Worm (Caenorhabditis elegans) whole organism, young adult: ENCODE results near the gene nasp-2.

Experiments used
- F39B2.1 ChIP-seq: fragments of 200-800 bp; sonication (Bioruptor generic); IDR thresholded peaks from 2 replicates; pipeline ENCODE4 v1.3.6; 2022; ENCODE audit warnings: missing genetic modification reagents, missing genetic modification characterization, missing compliant biosample characterization
- akir-1 ChIP-seq: fragments of 200-800 bp; sonication (Bioruptor generic); optimal IDR thresholded peaks from 2 replicates; lab custom pipeline; 2018; ENCODE audit warnings: mild to moderate bottlenecking, missing genetic modification characterization, moderate library complexity, missing compliant biosample characterization
- ama-1 ChIP-seq, 3 experiments: fragments of 150-350 bp in 1 of 3; sonication (generic microtip) in 2 of 3; optimal IDR thresholded peaks; 2 replicates each; lab custom pipeline; 2014 to 2018; ENCODE audit warnings: missing biosample characterization in 2 of 3, missing genetic modification characterization in 2 of 3, missing genetic modification reagents in 2 of 3
- die-1 ChIP-seq: sonication (generic microtip); optimal IDR thresholded peaks from 2 replicates; lab custom pipeline; 2016; ENCODE audit warnings: missing genotype, mild to moderate bottlenecking, missing genetic modification characterization, missing compliant biosample characterization
- hmg-20 ChIP-seq: fragments of 200-800 bp; sonication (Bioruptor generic); IDR thresholded peaks from 2 replicates; pipeline ENCODE4 v1.3.6; 2022; ENCODE audit warnings: missing genetic modification reagents, missing genetic modification characterization, missing compliant biosample characterization
- madf-10 ChIP-seq: sonication (generic microtip); optimal IDR thresholded peaks from 2 replicates; lab custom pipeline; 2016; ENCODE audit warnings: mild to moderate bottlenecking, missing genetic modification characterization, missing compliant biosample characterization
- nfya-2 ChIP-seq: fragments of 200-800 bp; sonication (Bioruptor generic); IDR thresholded peaks from 2 replicates; pipeline ENCODE4 v1.3.6; 2022; ENCODE audit warnings: missing genetic modification reagents, missing genetic modification characterization, missing compliant biosample characterization
- nhr-90 ChIP-seq: sonication (generic microtip); optimal IDR thresholded peaks from 2 replicates; lab custom pipeline; 2016; ENCODE audit warnings: missing genotype, mild to moderate bottlenecking, missing genetic modification characterization, missing compliant biosample characterization
- snpc-1.1 ChIP-seq: sonication (generic microtip); optimal IDR thresholded peaks from 2 replicates; lab custom pipeline; 2017; ENCODE audit warnings: missing genetic modification characterization, mild to moderate bottlenecking, missing compliant biosample characterization, antibody characterized with exemption, moderate library complexity, missing genotype, missing genetic modification reagents; ENCODE audit not compliant: insufficient read depth
- ztf-28 ChIP-seq: fragments of 200-800 bp; sonication (Bioruptor generic); IDR thresholded peaks from 2 replicates; pipeline ENCODE4 v1.3.6; 2022; ENCODE audit warnings: missing genetic modification reagents, missing genetic modification characterization, missing compliant biosample characterization

DNA sequence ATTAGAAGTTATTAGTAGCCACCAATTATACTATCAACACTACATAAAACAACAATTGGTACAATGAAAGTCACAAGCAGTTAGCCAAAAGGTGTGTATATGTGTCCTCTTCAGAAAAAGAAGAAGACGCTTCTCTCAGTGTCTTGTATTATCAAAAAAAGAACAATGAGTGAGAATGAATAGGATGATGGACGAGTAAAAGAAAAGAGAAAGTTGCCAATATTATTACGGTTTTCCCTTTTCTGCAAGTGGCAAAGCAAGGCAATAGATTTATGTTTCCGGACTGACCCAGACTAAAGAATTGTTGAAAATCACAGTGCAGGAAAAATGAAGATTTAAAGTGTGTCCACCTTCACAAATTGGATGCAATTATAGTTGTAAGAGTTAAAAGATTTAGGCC, 31.7 kb downstream of the nasp-2 start:
- TF ChIP-seq die-1 (tag; lab: Kevin White, UChicago) (no peak), ama-1 (optimal IDR thresholded peaks at IDR 0.05; lab: Kevin White, UChicago) (no peak), ama-1 (GFP tag; optimal IDR thresholded peaks at IDR 0.05; lab: Kevin White, UChicago) (no peak), ztf-28 (GFP tag; lab: Robert Waterston, UW) (no peak), F39B2.1 (GFP tag; lab: Robert Waterston, UW) (no peak), nhr-90 (no peak), snpc-1.1 (tag; lab: Kevin White, UChicago) (no peak), nfya-2 (GFP tag; lab: Robert Waterston, UW) (no peak), akir-1 (no peak), madf-10 (tag; lab: Kevin White, UChicago) (no peak), hmg-20 (no peak)
